In the genomic region with DNA sequence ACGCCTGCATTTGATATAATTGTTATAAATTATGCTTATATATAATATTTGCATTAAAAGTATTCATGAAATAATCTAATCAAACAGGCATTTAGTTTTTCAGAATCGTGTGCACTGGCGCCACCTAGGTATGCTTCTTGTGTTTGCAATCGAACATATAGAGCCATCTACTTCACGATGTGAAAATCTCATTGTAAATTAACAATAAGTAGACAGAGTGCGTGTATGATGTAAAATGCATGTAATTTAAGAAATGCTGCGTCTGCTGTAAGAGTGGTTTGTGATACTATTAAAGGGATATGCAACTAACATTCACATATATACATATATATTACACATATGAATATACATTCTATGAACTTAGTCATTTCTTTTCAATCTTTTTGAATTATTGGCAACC, we compare ENCODE assay signal across 2 fruit fly cellular contexts.
A peak's percentile ranks its signal among the peaks of the same experiment; 100 is the strongest.
TF ChIP-seq lines count a peak whose summit lies in the region.

No protein-coding gene starts in this region.

TF ChIP-seq in whole organism, embryonic, 481 proteins besides CTCF, POLR2A, EP300 and RAD21 (continued from another document and continues in another):
- TF ChIP-seq CG34224 (GFP tag; IDR thresholded peaks at IDR 0.05; lab: Robert Waterston, UW; ENCODE audit: partially characterized antibody) (no peak), CG12391 (tag; optimal IDR thresholded peaks at IDR 0.05; lab: Kevin White, UChicago) (peak; percentile 19), Aef1 (GFP tag; IDR thresholded peaks at IDR 0.05; lab: Robert Waterston, UW) (0 out of 3 replicates have a peak, but pooled peaks have one; percentile 16), CG6854 (GFP tag; optimal IDR thresholded peaks at IDR 0.05; lab: Kevin White, UChicago) (no peak), Oaz (GFP tag; IDR thresholded peaks at IDR 0.05; lab: Robert Waterston, UW) (no peak), Atf6 (GFP tag; IDR thresholded peaks at IDR 0.05; lab: Robert Waterston, UW) (no peak), CG2875 (GFP tag; optimal IDR thresholded peaks at IDR 0.05; lab: Kevin White, UChicago) (no peak), CG34376 (GFP tag; optimal IDR thresholded peaks at IDR 0.05; lab: Kevin White, UChicago) (no peak), PHDP (tag; optimal IDR thresholded peaks at IDR 0.05; lab: Kevin White, UChicago) (no peak), btn (GFP tag; optimal IDR thresholded peaks at IDR 0.05; lab: Kevin White, UChicago) (no peak), NK7.1 (GFP tag; optimal IDR thresholded peaks at IDR 0.05; lab: Kevin White, UChicago) (no peak), pnt (GFP tag; optimal IDR thresholded peaks at IDR 0.05; lab: Kevin White, UChicago) (peak; percentile 19), CG6765 (GFP tag; optimal IDR thresholded peaks at IDR 0.05; lab: Kevin White, UChicago) (no peak), Ssrp (tag; optimal IDR thresholded peaks at IDR 0.05; lab: Kevin White, UChicago) (no peak), CG17612 (GFP tag; IDR thresholded peaks at IDR 0.05; lab: Robert Waterston, UW) (no peak), CG14965 (GFP tag; optimal IDR thresholded peaks at IDR 0.05; lab: Kevin White, UChicago; ENCODE audit: borderline replicate concordance) (no peak), ind (GFP tag; optimal IDR thresholded peaks at IDR 0.05; lab: Kevin White, UChicago) (no peak), trh (GFP tag; optimal IDR thresholded peaks at IDR 0.05; lab: Kevin White, UChicago) (no peak), BtbVII (GFP tag; optimal IDR thresholded peaks at IDR 0.05; lab: Kevin White, UChicago) (no peak), CG9437 (GFP tag; optimal IDR thresholded peaks at IDR 0.05; lab: Kevin White, UChicago) (no peak), al (GFP tag; IDR thresholded peaks at IDR 0.05; lab: Robert Waterston, UW) (no peak), Fer1 (GFP tag; optimal IDR thresholded peaks at IDR 0.05; lab: Kevin White, UChicago) (no peak), bcd (GFP tag; optimal IDR thresholded peaks at IDR 0.05; lab: Kevin White, UChicago) (peak; percentile 14), oc (tag; optimal IDR thresholded peaks at IDR 0.05; lab: Kevin White, UChicago) (no peak), CG9727 (GFP tag; optimal IDR thresholded peaks at IDR 0.05; lab: Kevin White, UChicago) (no peak), usp (GFP tag; optimal IDR thresholded peaks at IDR 0.05; lab: Kevin White, UChicago) (no peak), Asciz (GFP tag; optimal IDR thresholded peaks at IDR 0.05; lab: Kevin White, UChicago) (no peak), kni (GFP tag; optimal IDR thresholded peaks at IDR 0.05; lab: Kevin White, UChicago) (no peak), Hr51 (GFP tag; optimal IDR thresholded peaks at IDR 0.05; lab: Kevin White, UChicago) (no peak), CG13287 (GFP tag; IDR thresholded peaks at IDR 0.05; lab: Robert Waterston, UW; ENCODE audit: partially characterized antibody) (no peak), CG3838 (GFP tag; optimal IDR thresholded peaks at IDR 0.05; lab: Kevin White, UChicago) (no peak), dpn (GFP tag; optimal IDR thresholded peaks at IDR 0.05; lab: Kevin White, UChicago) (peak in 1 of 2 experiments; percentile 56), lola (GFP tag; optimal IDR thresholded peaks at IDR 0.05; lab: Kevin White, UChicago) (no peak), lbe (GFP tag; optimal IDR thresholded peaks at IDR 0.05; lab: Kevin White, UChicago) (no peak), CG12659 (GFP tag; optimal IDR thresholded peaks at IDR 0.05; lab: Kevin White, UChicago) (peak; percentile 19), CG6254 (GFP tag; optimal IDR thresholded peaks at IDR 0.05; lab: Kevin White, UChicago) (no peak), Kr (GFP tag; optimal IDR thresholded peaks at IDR 0.05; lab: Kevin White, UChicago) (no peak), en (GFP tag; optimal IDR thresholded peaks at IDR 0.05; lab: Kevin White, UChicago) (no peak), ATbp (GFP tag; optimal IDR thresholded peaks at IDR 0.05; lab: Kevin White, UChicago) (no peak), bbx (GFP tag; IDR thresholded peaks at IDR 0.05; lab: Robert Waterston, UW; ENCODE audit: partially characterized antibody) (0 out of 2 replicates have a peak, but pooled peaks have one; percentile 9), Ets65A (GFP tag; lab: Kevin White, UChicago) (peak; percentile 95), disco-r (GFP tag; optimal IDR thresholded peaks at IDR 0.05; lab: Kevin White, UChicago) (no peak), Lim3 (GFP tag; IDR thresholded peaks at IDR 0.05; lab: Robert Waterston, UW) (no peak), CG3995 (GFP tag; optimal IDR thresholded peaks at IDR 0.05; lab: Kevin White, UChicago) (no peak), Nf-YA (GFP tag; IDR thresholded peaks at IDR 0.05; lab: Robert Waterston, UW) (no peak), pzg (GFP tag; optimal IDR thresholded peaks at IDR 0.05; lab: Kevin White, UChicago) (peak; percentile 17), Gug (GFP tag; IDR thresholded peaks at IDR 0.05; lab: Robert Waterston, UW) (no peak), Dip3 (GFP tag; optimal IDR thresholded peaks at IDR 0.05; lab: Kevin White, UChicago) (no peak), CG43689 (GFP tag; IDR thresholded peaks at IDR 0.05; lab: Robert Waterston, UW) (no peak), CG11696 (GFP tag; IDR thresholded peaks at IDR 0.05; lab: Robert Waterston, UW) (no peak), knrl (GFP tag; IDR thresholded peaks at IDR 0.05; lab: Robert Waterston, UW; ENCODE audit: partially characterized antibody) (peak; percentile 66; the same call in 1 of the 3 replicates), ac (GFP tag; optimal IDR thresholded peaks at IDR 0.05; lab: Kevin White, UChicago) (no peak), CG9876 (GFP tag; optimal IDR thresholded peaks at IDR 0.05; lab: Kevin White, UChicago) (peak; percentile 48), slp2 (GFP tag; optimal IDR thresholded peaks at IDR 0.05; lab: Kevin White, UChicago) (no peak), CG11456 (GFP tag; IDR thresholded peaks at IDR 0.05; lab: Robert Waterston, UW) (peak; percentile 80; the same call in 2 of the 3 replicates), HLH3B (GFP tag; IDR thresholded peaks at IDR 0.05; lab: Robert Waterston, UW) (no peak), croc (GFP tag; conservative IDR thresholded peaks at IDR 0.05; lab: Robert Waterston, UW) (no peak; the same call in 2 of the 3 replicates), gcm2 (GFP tag; optimal IDR thresholded peaks at IDR 0.05; lab: Kevin White, UChicago) (no peak), ERR (GFP tag; optimal IDR thresholded peaks at IDR 0.05; lab: Kevin White, UChicago) (no peak), CG30403 (GFP tag; optimal IDR thresholded peaks at IDR 0.05; lab: Kevin White, UChicago) (peak; percentile 42), Hmr (GFP tag; optimal IDR thresholded peaks at IDR 0.05; lab: Kevin White, UChicago) (peak; percentile 45), Ptx1 (GFP tag; IDR thresholded peaks at IDR 0.05; lab: Robert Waterston, UW) (peak; percentile 48; the same call in 1 of the 2 replicates), CG4707 (GFP tag; optimal IDR thresholded peaks at IDR 0.05; lab: Kevin White, UChicago) (no peak), CG12744 (GFP tag; optimal IDR thresholded peaks at IDR 0.05; lab: Kevin White, UChicago) (no peak)

TF ChIP-seq in whole organism, prepupa, 60 proteins besides CTCF, POLR2A, EP300 and RAD21 (continued from another document):
- TF ChIP-seq eg (GFP tag; IDR thresholded peaks at IDR 0.05; lab: Robert Waterston, UW) = no peak
- TF ChIP-seq Lpt (GFP tag; optimal IDR thresholded peaks at IDR 0.05; lab: Kevin White, UChicago) = no peak
- TF ChIP-seq CG6163 (GFP tag; IDR thresholded peaks at IDR 0.05; lab: Robert Waterston, UW) = no peak
- no peak for TF ChIP-seq CG3032 (tag; optimal IDR thresholded peaks at IDR 0.05; lab: Kevin White, UChicago)
- TF ChIP-seq topi (GFP tag; optimal IDR thresholded peaks at IDR 0.05; lab: Kevin White, UChicago) = no peak
- peak; percentile 50 for TF ChIP-seq Eip78C (GFP tag; lab: Kevin White, UChicago)
- no peak for TF ChIP-seq Eip75B (GFP tag; optimal IDR thresholded peaks at IDR 0.05; lab: Kevin White, UChicago)
- TF ChIP-seq achi (GFP tag; optimal IDR thresholded peaks at IDR 0.05; lab: Kevin White, UChicago) = no peak
- no peak for TF ChIP-seq Hr38 (GFP tag; optimal IDR thresholded peaks at IDR 0.05; lab: Kevin White, UChicago)
- peak; percentile 44 for TF ChIP-seq lz (GFP tag; optimal IDR thresholded peaks at IDR 0.05; lab: Kevin White, UChicago)
- peak; percentile 6 for TF ChIP-seq esn (GFP tag; optimal IDR thresholded peaks at IDR 0.05; lab: Kevin White, UChicago)
- TF ChIP-seq vri (GFP tag; optimal IDR thresholded peaks at IDR 0.05; lab: Kevin White, UChicago) = no peak
- TF ChIP-seq Hr39 (GFP tag; optimal IDR thresholded peaks at IDR 0.05; lab: Kevin White, UChicago) = peak; percentile 47
- TF ChIP-seq CG4318 (GFP tag; optimal IDR thresholded peaks at IDR 0.05; lab: Kevin White, UChicago) = no peak
- TF ChIP-seq Gug (GFP tag; IDR thresholded peaks at IDR 0.05; lab: Robert Waterston, UW) = no peak
- no peak for TF ChIP-seq CG6854 (GFP tag; optimal IDR thresholded peaks at IDR 0.05; lab: Kevin White, UChicago)
- TF ChIP-seq pdm3 (GFP tag; optimal IDR thresholded peaks at IDR 0.05; lab: Kevin White, UChicago) = peak; percentile 22
- TF ChIP-seq CG32006 (GFP tag; optimal IDR thresholded peaks at IDR 0.05; lab: Kevin White, UChicago) = no peak
- TF ChIP-seq fd59A (GFP tag; optimal IDR thresholded peaks at IDR 0.05; lab: Kevin White, UChicago) = no peak
- TF ChIP-seq CG15336 (GFP tag; IDR thresholded peaks at IDR 0.05; lab: Robert Waterston, UW) = no peak
- no peak for TF ChIP-seq fd85E (GFP tag; optimal IDR thresholded peaks at IDR 0.05; lab: Kevin White, UChicago)
- TF ChIP-seq Met (GFP tag; optimal IDR thresholded peaks at IDR 0.05; lab: Kevin White, UChicago) = no peak
